Fruit fly (Drosophila melanogaster) whole organism, pupa: ENCODE data around the gene Ten-a.

ENCODE experiments used
- CG12605 ChIP-seq: fragments of 200-800 bp; sonication (Bioruptor generic); IDR thresholded peaks from 2 replicates; pipeline ENCODE4 v1.3.6; 2022; ENCODE audit warnings: missing biosample characterization, missing genetic modification characterization
- CG17806 ChIP-seq: fragments of 200-800 bp; sonication (Bioruptor generic); optimal IDR thresholded peaks from 2 replicates; lab custom pipeline; 2018; ENCODE audit warnings: missing biosample characterization, mild to moderate bottlenecking, missing genetic modification characterization, moderate library complexity
- CG34367 ChIP-seq: fragments of 200-800 bp; sonication (Bioruptor generic); optimal IDR thresholded peaks from 2 replicates; lab custom pipeline; 2018; ENCODE audit warnings: missing biosample characterization, mild to moderate bottlenecking, missing genetic modification characterization
- CG4496 ChIP-seq: fragments of 200-800 bp; sonication (Bioruptor generic); IDR thresholded peaks from 3 replicates; pipeline ENCODE4 v1.3.6; 2022; ENCODE audit warnings: missing biosample characterization, missing genetic modification characterization
- CG8301 ChIP-seq: fragments of 200-800 bp; sonication (Bioruptor generic); optimal IDR thresholded peaks from 2 replicates; lab custom pipeline; 2018; ENCODE audit warnings: missing biosample characterization, mild to moderate bottlenecking, missing genetic modification characterization
- CG9948 ChIP-seq: fragments of 200-800 bp; sonication (Bioruptor generic); optimal IDR thresholded peaks from 2 replicates; lab custom pipeline; 2018; ENCODE audit warnings: missing biosample characterization, mild to moderate bottlenecking, missing genetic modification characterization, moderate library complexity
- EcR ChIP-seq: fragments of 200-800 bp; sonication (Bioruptor generic); optimal IDR thresholded peaks from 3 replicates; lab custom pipeline; 2019; ENCODE audit warnings: missing biosample characterization, missing genetic modification characterization, mild to moderate bottlenecking, moderate library complexity, missing genetic modification reagents
- Pif1A ChIP-seq: fragments of 200-800 bp; sonication (Bioruptor generic); optimal IDR thresholded peaks from 3 replicates; lab custom pipeline; 2016; ENCODE audit warnings: missing biosample characterization, missing genetic modification characterization
- fd96Ca ChIP-seq: fragments of 200-800 bp; sonication (Bioruptor generic); IDR thresholded peaks from 3 replicates; pipeline ENCODE4 v1.3.6; 2022; ENCODE audit warnings: missing biosample characterization, missing genetic modification characterization
- gl ChIP-seq: fragments of 200-800 bp; sonication (Bioruptor generic); optimal IDR thresholded peaks from 2 replicates; lab custom pipeline; 2018; ENCODE audit warnings: missing biosample characterization, mild to moderate bottlenecking, missing genetic modification characterization
- rn ChIP-seq: fragments of 200-800 bp; sonication (Bioruptor generic); IDR thresholded peaks from 2 replicates; pipeline ENCODE4 v1.3.6; 2022; ENCODE audit warnings: missing biosample characterization, missing genetic modification characterization

- no peak for TF ChIP-seq CG8301 (tag; lab: Kevin White, UChicago)
- TF ChIP-seq CG34367, result no peak
- no peak for TF ChIP-seq CG12605 (GFP tag; lab: Robert Waterston, UW)
- no peak for TF ChIP-seq CG9948 (tag; lab: Kevin White, UChicago)
- TF ChIP-seq EcR, result no peak
- no peak for TF ChIP-seq CG17806 (tag; lab: Kevin White, UChicago)
- no peak for TF ChIP-seq fd96Ca (GFP tag; lab: Robert Waterston, UW)
- no peak for TF ChIP-seq CG4496
- no peak for TF ChIP-seq gl (tag; lab: Kevin White, UChicago)
- TF ChIP-seq Pif1A (GFP tag; lab: Kevin White, UChicago), result no peak
- no peak for TF ChIP-seq rn
These were observed 60.7 kb downstream of the Ten-a start for dm6 chrX:12104219-12104618.
